Fruit fly (Drosophila melanogaster): ENCODE measurements around the gene mib2.

DNA sequence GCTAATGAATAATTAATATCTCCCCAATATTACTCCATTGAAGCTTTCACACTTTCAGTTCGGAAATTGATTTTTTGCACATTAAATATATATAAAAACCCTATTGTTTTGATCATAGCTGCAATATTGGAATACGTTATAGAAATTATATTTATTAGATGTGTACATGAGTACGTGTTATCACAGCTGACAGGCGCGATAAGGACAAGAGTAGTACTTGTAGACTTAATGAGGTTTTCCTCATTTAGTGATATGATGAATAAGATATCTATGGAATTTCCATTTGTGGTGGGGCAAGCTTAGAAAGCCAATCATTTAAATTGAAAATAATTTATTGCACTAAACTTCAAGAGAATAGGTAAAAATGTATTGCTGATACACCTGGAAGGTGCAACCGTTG is 31.8 kb upstream of the mib2 start:
- TF ChIP-seq Snoo (tag; optimal IDR thresholded peaks at IDR 0.05) (no peak), CG9948 (tag; optimal IDR thresholded peaks at IDR 0.05) (no peak), Pif1B (GFP tag; optimal IDR thresholded peaks at IDR 0.05) (no peak), CG10348 (GFP tag; IDR thresholded peaks at IDR 0.05) (no peak), Pif1A (GFP tag; optimal IDR thresholded peaks at IDR 0.05) (no peak), CG13204 (GFP tag; optimal IDR thresholded peaks at IDR 0.05) (no peak), CG4496 (GFP tag; IDR thresholded peaks at IDR 0.05) (no peak), gl (tag; optimal IDR thresholded peaks at IDR 0.05) (no peak)
